Fruit fly (Drosophila melanogaster): ENCODE results near the gene CG7326.

CG7326 gene

DNA sequence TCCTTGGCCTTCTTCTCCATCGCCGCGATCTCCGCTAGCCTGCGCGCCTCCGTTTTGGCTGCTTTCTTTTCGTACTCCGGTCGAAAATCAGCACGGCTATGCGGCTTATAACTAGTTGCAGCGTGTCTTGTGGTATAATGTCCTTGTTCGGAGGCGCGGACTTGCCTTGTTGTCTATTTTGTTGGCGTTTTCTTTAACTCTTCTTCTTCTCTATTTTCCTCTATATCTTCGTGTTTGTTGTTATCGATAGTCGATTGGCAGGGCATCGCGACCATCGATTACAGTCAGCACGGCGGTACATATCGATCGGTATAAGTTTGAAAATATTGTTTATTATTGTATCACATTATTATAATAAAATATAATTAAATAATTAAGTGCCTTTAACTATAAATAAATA is 29.9 kb upstream of the CG7326 start, which contains the start of gene Flacc (continued):
- TF ChIP-seq CTCF (GFP tag; optimal IDR thresholded peaks at IDR 0.05) (no peak), lbe (GFP tag; optimal IDR thresholded peaks at IDR 0.05) (no peak), Ets65A (GFP tag) (no peak), CG4730 (GFP tag; IDR thresholded peaks at IDR 0.05) (no peak), exex (tag; optimal IDR thresholded peaks at IDR 0.05) (no peak), sisA (GFP tag; IDR thresholded peaks at IDR 0.05) (no peak), ci (GFP tag; IDR thresholded peaks at IDR 0.05) (no peak), br (optimal IDR thresholded peaks at IDR 0.05) (no peak), Opbp (GFP tag; IDR thresholded peaks at IDR 0.05; ENCODE audit: partially characterized antibody) (peak; percentile 82; the same call in 2 of the 3 replicates), Hr78 (GFP tag; optimal IDR thresholded peaks at IDR 0.05) (no peak), crp (GFP tag; optimal IDR thresholded peaks at IDR 0.05) (no peak), tgo (GFP tag; IDR thresholded peaks at IDR 0.05) (no peak), CG17829 (tag; optimal IDR thresholded peaks at IDR 0.05) (peak; percentile 22), CG12104 (GFP tag; optimal IDR thresholded peaks at IDR 0.05) (no peak), CG34422 (GFP tag; IDR thresholded peaks at IDR 0.05) (0 out of 3 replicates have a peak, but pooled peaks have one; percentile 40), CkIIα-i1 (GFP tag; IDR thresholded peaks at IDR 0.05) (no peak), CG12659 (GFP tag; optimal IDR thresholded peaks at IDR 0.05) (peak; percentile 17), lilli (GFP tag; optimal IDR thresholded peaks at IDR 0.05) (no peak), CG4328 (GFP tag; optimal IDR thresholded peaks at IDR 0.05) (no peak), ems (GFP tag; optimal IDR thresholded peaks at IDR 0.05) (no peak), CG12155 (GFP tag; optimal IDR thresholded peaks at IDR 0.05) (no peak), CG11504 (tag; optimal IDR thresholded peaks at IDR 0.05) (no peak), Oli (tag; optimal IDR thresholded peaks at IDR 0.05) (no peak), ac (GFP tag; optimal IDR thresholded peaks at IDR 0.05) (no peak), CG2129 (GFP tag; IDR thresholded peaks at IDR 0.05; ENCODE audit: partially characterized antibody) (peak; percentile 44; the same call in 1 of the 2 replicates), bbx (GFP tag; IDR thresholded peaks at IDR 0.05; ENCODE audit: partially characterized antibody) (peak; percentile 87), C15 (GFP tag; IDR thresholded peaks at IDR 0.05) (no peak), GATAe (GFP tag; conservative IDR thresholded peaks at IDR 0.05) (no peak), CG9932 (GFP tag; IDR thresholded peaks at IDR 0.05) (no peak), CG10267 (tag; optimal IDR thresholded peaks at IDR 0.05) (peak; percentile 43), Meics (GFP tag; optimal IDR thresholded peaks at IDR 0.05) (no peak), CG12236 (GFP tag; optimal IDR thresholded peaks at IDR 0.05) (no peak), CG10274 (GFP tag; optimal IDR thresholded peaks at IDR 0.05) (no peak), CG1233 (GFP tag; optimal IDR thresholded peaks at IDR 0.05) (no peak), knrl (GFP tag; IDR thresholded peaks at IDR 0.05; ENCODE audit: partially characterized antibody) (peak; percentile 77), CG31388 (GFP tag; optimal IDR thresholded peaks at IDR 0.05) (no peak), CG12219 (GFP tag; optimal IDR thresholded peaks at IDR 0.05) (no peak), CHES-1-like (GFP tag; optimal IDR thresholded peaks at IDR 0.05) (no peak), CG9817 (tag; optimal IDR thresholded peaks at IDR 0.05) (no peak), CG7357 (GFP tag; IDR thresholded peaks at IDR 0.05) (no peak), pum (GFP tag; optimal IDR thresholded peaks at IDR 0.05) (no peak), CG9609 (GFP tag; optimal IDR thresholded peaks at IDR 0.05) (no peak), CG33557 (GFP tag; optimal IDR thresholded peaks at IDR 0.05) (no peak), CG6854 (GFP tag; optimal IDR thresholded peaks at IDR 0.05) (no peak), pnt (GFP tag; optimal IDR thresholded peaks at IDR 0.05) (no peak), zen2 (GFP tag; IDR thresholded peaks at IDR 0.05; ENCODE audit: partially characterized antibody) (peak; percentile 90), CG9437 (GFP tag; optimal IDR thresholded peaks at IDR 0.05) (no peak), Ptx1 (GFP tag; IDR thresholded peaks at IDR 0.05) (no peak), Nf-YB (GFP tag; optimal IDR thresholded peaks at IDR 0.05) (no peak), Rfx (GFP tag; IDR thresholded peaks at IDR 0.05) (no peak), CG8089 (GFP tag; optimal IDR thresholded peaks at IDR 0.05) (no peak), en (GFP tag; optimal IDR thresholded peaks at IDR 0.05) (no peak)
